Worm (Caenorhabditis elegans) whole organism, early embryonic: ENCODE measurements around the gene lgc-55.

Experiments
- ama-1 ChIP-seq: fragments of 150-350 bp; optimal IDR thresholded peaks from 2 replicates; lab custom pipeline; 2014
- ceh-36 ChIP-seq: sonication (generic microtip); optimal IDR thresholded peaks from 2 replicates; lab custom pipeline; 2016; ENCODE audit warnings: missing genetic modification characterization, inconsistent platforms, missing compliant biosample characterization
- flt-1 ChIP-seq: fragments of 200-800 bp; sonication (Bioruptor generic); IDR thresholded peaks from 2 replicates; pipeline ENCODE4 v1.3.6; 2022; ENCODE audit warnings: missing genetic modification characterization, missing compliant biosample characterization
- hmbx-1 ChIP-seq: sonication (generic microtip); optimal IDR thresholded peaks from 2 replicates; lab custom pipeline; 2016; ENCODE audit warnings: mild to moderate bottlenecking, missing genetic modification characterization, missing compliant biosample characterization
- hnd-1 ChIP-seq: sonication (generic microtip); optimal IDR thresholded peaks from 2 replicates; lab custom pipeline; 2016; ENCODE audit warnings: missing genetic modification characterization, missing compliant biosample characterization
- pes-1 ChIP-seq: fragments of 200-800 bp; sonication (Bioruptor generic); IDR thresholded peaks from 2 replicates; pipeline ENCODE4 v1.3.6; 2022; ENCODE audit warnings: missing genetic modification reagents, missing genetic modification characterization, missing compliant biosample characterization
- tbx-11 ChIP-seq: fragments of 200-800 bp; sonication (Bioruptor generic); IDR thresholded peaks from 2 replicates; pipeline ENCODE4 v1.3.6; 2022; ENCODE audit warnings: missing genetic modification characterization, missing compliant biosample characterization

ce11 chrV:20004385-20004784 lies 18.5 kb upstream of the lgc-55 start, which contains the start of gene unc-51:
- TF ChIP-seq hmbx-1 (tag; lab: Kevin White, UChicago) = no peak
- no peak for TF ChIP-seq ceh-36 (tag; lab: Kevin White, UChicago)
- no peak for TF ChIP-seq ama-1
- TF ChIP-seq pes-1 (GFP tag; lab: Robert Waterston, UW) = no peak
- no peak for TF ChIP-seq hnd-1 (tag; lab: Kevin White, UChicago)
- no peak for TF ChIP-seq flt-1
- TF ChIP-seq tbx-11 = no peak
